Worm (Caenorhabditis elegans) whole organism, L2 larva: Measurements from ENCODE around the gene F35A5.8.

Experiments
- C34F6.9 ChIP-seq: fragments of 150-350 bp; optimal IDR thresholded peaks from 2 replicates; lab custom pipeline; 2014; ENCODE audit warnings: missing biosample characterization, missing genetic modification characterization
- F13H6.1 ChIP-seq: sonication (generic microtip); optimal IDR thresholded peaks from 2 replicates; lab custom pipeline; 2016; ENCODE audit warnings: missing genetic modification characterization, missing compliant biosample characterization
- ZK546.5 ChIP-seq: sonication (generic microtip); optimal IDR thresholded peaks from 2 replicates; lab custom pipeline; 2017; ENCODE audit warnings: missing biosample characterization, missing genetic modification characterization
- ceh-16 ChIP-seq: fragments of 150-350 bp; optimal IDR thresholded peaks from 2 replicates; lab custom pipeline; 2014; ENCODE audit warnings: missing biosample characterization, missing genetic modification characterization
- ceh-82 ChIP-seq: fragments of 150-350 bp; optimal IDR thresholded peaks from 2 replicates; lab custom pipeline; 2014; ENCODE audit warnings: missing biosample characterization, missing genetic modification characterization
- dmd-4 ChIP-seq: sonication (generic microtip); optimal IDR thresholded peaks from 2 replicates; lab custom pipeline; 2017; ENCODE audit warnings: missing biosample characterization, missing genetic modification characterization
- egl-27 ChIP-seq: sonication (generic microtip); optimal IDR thresholded peaks from 3 replicates; lab custom pipeline; 2017; ENCODE audit warnings: missing biosample characterization, missing genetic modification reagents, missing genetic modification characterization
- elt-1 ChIP-seq: fragments of 150-350 bp; optimal IDR thresholded peaks from 2 replicates; lab custom pipeline; 2014; ENCODE audit warnings: missing biosample characterization, missing genetic modification characterization
- elt-3 ChIP-seq: sonication (generic microtip); optimal IDR thresholded peaks from 2 replicates; lab custom pipeline; 2017; ENCODE audit warnings: missing biosample characterization, missing genetic modification characterization
- fos-1 ChIP-seq: fragments of 150-350 bp; optimal IDR thresholded peaks from 2 replicates; lab custom pipeline; 2014; ENCODE audit warnings: missing biosample characterization, missing genetic modification characterization
- lin-11 ChIP-seq: fragments of 150-350 bp; sonication (generic microtip); optimal IDR thresholded peaks from 2 replicates; lab custom pipeline; 2014; ENCODE audit warnings: missing biosample characterization, missing genetic modification characterization, inconsistent platforms, mixed read lengths
- lin-13 ChIP-seq: fragments of 150-350 bp; optimal IDR thresholded peaks from 2 replicates; lab custom pipeline; 2014; ENCODE audit warnings: missing biosample characterization, missing genetic modification reagents, missing genetic modification characterization
- lin-39 ChIP-seq: fragments of 150-350 bp; optimal IDR thresholded peaks from 2 replicates; lab custom pipeline; 2014; ENCODE audit warnings: missing biosample characterization, missing genetic modification reagents, missing genetic modification characterization
- lsy-2 ChIP-seq, 2 experiments: fragments of 150-350 bp in 1 of 2; sonication (generic microtip) in 1 of 2; optimal IDR thresholded peaks; 2 replicates each; lab custom pipeline; 2014 to 2017; ENCODE audit warnings: missing biosample characterization in 2 of 2, missing genetic modification characterization in 2 of 2
- mab-5 ChIP-seq: fragments of 150-350 bp; optimal IDR thresholded peaks from 2 replicates; lab custom pipeline; 2014; ENCODE audit warnings: missing biosample characterization, missing genetic modification characterization
- mbf-1 ChIP-seq: sonication (generic microtip); optimal IDR thresholded peaks from 2 replicates; lab custom pipeline; 2017; ENCODE audit warnings: missing biosample characterization, missing genetic modification characterization
- nhr-10 ChIP-seq: sonication (generic microtip); optimal IDR thresholded peaks from 2 replicates; lab custom pipeline; 2017; ENCODE audit warnings: missing biosample characterization, missing genetic modification characterization
- nhr-129 ChIP-seq: fragments of 150-350 bp; optimal IDR thresholded peaks from 2 replicates; lab custom pipeline; 2014; ENCODE audit warnings: missing biosample characterization, missing genetic modification characterization
- nhr-21 ChIP-seq: fragments of 150-350 bp; optimal IDR thresholded peaks from 2 replicates; lab custom pipeline; 2014; ENCODE audit warnings: missing biosample characterization, missing genetic modification characterization
- nhr-23 ChIP-seq: fragments of 150-350 bp; optimal IDR thresholded peaks from 2 replicates; lab custom pipeline; 2014; ENCODE audit warnings: missing biosample characterization, missing genetic modification reagents, missing genetic modification characterization
- nhr-237 ChIP-seq: fragments of 150-350 bp; optimal IDR thresholded peaks from 2 replicates; lab custom pipeline; 2014; ENCODE audit warnings: missing biosample characterization, missing genetic modification characterization
- nhr-77 ChIP-seq: fragments of 150-350 bp; optimal IDR thresholded peaks from 2 replicates; lab custom pipeline; 2014; ENCODE audit warnings: missing biosample characterization, missing genetic modification characterization
- peb-1 ChIP-seq: fragments of 150-350 bp; optimal IDR thresholded peaks from 2 replicates; lab custom pipeline; 2014; ENCODE audit warnings: missing biosample characterization, missing genetic modification characterization
- sma-3 ChIP-seq: sonication (generic microtip); optimal IDR thresholded peaks from 2 replicates; lab custom pipeline; 2016; ENCODE audit warnings: missing genetic modification reagents, missing genetic modification characterization, missing compliant biosample characterization
- unc-39 ChIP-seq: fragments of 150-350 bp; optimal IDR thresholded peaks from 2 replicates; lab custom pipeline; 2014; ENCODE audit warnings: missing biosample characterization, missing genetic modification characterization
- unc-55 ChIP-seq: fragments of 150-350 bp; sonication (generic microtip); optimal IDR thresholded peaks from 3 replicates; lab custom pipeline; 2014; ENCODE audit warnings: missing biosample characterization, missing genetic modification reagents, missing genetic modification characterization
- unc-62 ChIP-seq: fragments of 150-350 bp; optimal IDR thresholded peaks from 2 replicates; lab custom pipeline; 2014; ENCODE audit warnings: missing biosample characterization, missing genetic modification reagents, missing genetic modification characterization
- ztf-1 ChIP-seq: fragments of 200-800 bp; sonication (Bioruptor generic); conservative IDR thresholded peaks from 2 replicates; pipeline ENCODE4 v1.3.6; 2022; ENCODE audit warnings: missing genetic modification characterization, missing compliant biosample characterization
- ztf-11 ChIP-seq: sonication (generic microtip); optimal IDR thresholded peaks from 2 replicates; lab custom pipeline; 2017; ENCODE audit warnings: missing biosample characterization, missing genetic modification characterization

F35A5.8 gene

ce11 chrX:3802743-3803142, 521 bp downstream of the F35A5.8 start:
- TF ChIP-seq nhr-129 (tag; lab: Kevin White, UChicago) = peak; percentile 7
- peak; percentile 31 for TF ChIP-seq unc-55 (GFP tag; lab: Kevin White, UChicago)
- TF ChIP-seq ceh-16 = no peak
- TF ChIP-seq mab-5 (tag; lab: Kevin White, UChicago) = peak; percentile 19
- peak; percentile 25 for TF ChIP-seq C34F6.9 (tag; lab: Kevin White, UChicago)
- TF ChIP-seq nhr-10 (tag; lab: Kevin White, UChicago) = no peak
- TF ChIP-seq, all 48 proteins: peak for 4

DNA sequence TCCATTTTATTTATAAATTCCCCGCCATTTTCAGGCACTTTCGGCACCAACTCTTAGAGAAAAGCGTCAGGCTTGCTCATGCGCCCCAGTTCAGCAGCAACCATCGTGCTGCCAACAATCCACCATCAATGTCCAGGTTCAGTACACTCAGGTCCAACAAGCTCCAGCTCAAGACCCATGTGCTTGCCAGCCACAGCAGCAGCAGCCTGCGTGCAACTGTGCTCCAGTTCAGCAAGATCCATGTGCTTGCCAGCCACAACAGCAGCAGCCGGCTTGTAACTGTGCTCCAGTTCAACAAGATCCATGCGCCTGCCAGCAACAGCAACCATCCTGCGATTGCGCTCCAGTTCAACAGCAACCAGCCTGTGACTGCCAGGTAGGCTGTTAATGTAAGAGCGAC, 5.0 kb downstream of the F35A5.8 start:
- TF ChIP-seq ztf-1 (no peak), peb-1 (tag; lab: Kevin White, UChicago) (no peak), dmd-4 (tag; lab: Kevin White, UChicago) (no peak), mab-5 (tag; lab: Kevin White, UChicago) (no peak), lsy-2 (tag; optimal IDR thresholded peaks at IDR 0.05; lab: Kevin White, UChicago) (no peak), nhr-77 (tag; lab: Kevin White, UChicago) (no peak), ZK546.5 (tag; lab: Kevin White, UChicago) (no peak), unc-39 (tag; lab: Kevin White, UChicago) (no peak), nhr-23 (tag; lab: Kevin White, UChicago) (no peak), unc-62 (GFP tag; lab: Kevin White, UChicago) (no peak)

DNA sequence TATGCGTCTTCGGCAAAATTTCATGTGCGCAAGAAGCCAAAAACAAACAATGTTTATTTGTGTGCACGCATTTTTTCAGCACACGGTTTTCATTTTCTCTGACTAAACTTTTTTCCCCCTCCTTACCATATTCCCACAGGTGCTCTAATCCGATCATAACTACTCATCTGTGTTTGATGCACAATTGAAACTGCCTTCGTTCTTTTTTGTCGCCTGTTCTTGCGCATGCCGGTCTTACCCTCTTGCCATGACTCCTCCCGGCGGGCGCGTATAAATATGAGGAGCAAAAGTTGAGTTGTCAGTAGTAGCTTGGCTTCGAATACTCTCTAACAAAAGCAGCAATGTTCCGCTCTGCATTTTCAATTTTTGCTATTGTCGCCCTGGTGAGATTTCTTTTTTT, 5.4 kb downstream of the F35A5.8 start, which contains the start of gene abu-10:
Gene abu-10 (plus strand): TSS at position 301 of the 400 bp plus-strand sequence.
- TF ChIP-seq nhr-10 (tag; lab: Kevin White, UChicago) = no peak
- TF ChIP-seq mab-5 (tag; lab: Kevin White, UChicago) = no peak
- TF ChIP-seq lin-11 (tag; lab: Kevin White, UChicago) = no peak
- no peak for TF ChIP-seq unc-39 (tag; lab: Kevin White, UChicago)
- no peak for TF ChIP-seq ZK546.5 (tag; lab: Kevin White, UChicago)

ce11 chrX:3795642-3796041, 7.6 kb downstream of the F35A5.8 start, which contains the start of gene F35A5.5:
F35A5.5 (minus strand) TSS chrX:3795742.
- TF ChIP-seq unc-55 (GFP tag; lab: Kevin White, UChicago) (no peak), ceh-16 (no peak)

DNA sequence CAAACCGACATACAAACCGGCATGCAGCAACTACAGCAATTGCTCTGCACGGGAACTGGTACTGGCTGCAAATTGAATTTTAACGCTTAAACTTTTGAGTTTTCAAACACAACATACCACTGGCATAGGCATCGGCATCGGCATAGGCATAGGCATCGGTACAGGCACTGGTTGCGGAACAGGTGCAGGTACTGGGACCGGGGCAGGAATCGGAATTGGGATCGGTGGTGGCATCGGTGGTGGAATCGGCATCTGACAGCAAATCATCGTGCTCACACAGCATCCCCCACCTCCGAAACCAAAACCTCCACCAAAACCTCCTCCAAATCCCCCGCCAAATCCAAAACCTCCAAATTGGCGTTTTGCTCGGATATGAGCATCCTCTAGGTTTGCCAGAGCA, 9.1 kb downstream of the F35A5.8 start:
- TF ChIP-seq sma-3 (no peak), ceh-82 (tag; lab: Kevin White, UChicago) (no peak), lin-39 (tag; lab: Kevin White, UChicago) (no peak), nhr-23 (tag; lab: Kevin White, UChicago) (no peak), F13H6.1 (tag; lab: Kevin White, UChicago) (no peak), fos-1 (tag; lab: Kevin White, UChicago) (no peak), lin-13 (no peak), elt-1 (tag; lab: Kevin White, UChicago) (no peak), unc-39 (tag; lab: Kevin White, UChicago) (no peak), egl-27 (tag; lab: Kevin White, UChicago) (no peak)

- TF ChIP-seq ztf-11 (tag; lab: Kevin White, UChicago) = no peak
- TF ChIP-seq fos-1 (tag; lab: Kevin White, UChicago) = peak; percentile 14
- peak; percentile 37 for TF ChIP-seq sma-3
Observed at ce11 chrX:3793389-3793788, 9.9 kb downstream of the F35A5.8 start.

- TF ChIP-seq nhr-237 (tag; lab: Kevin White, UChicago) (no peak), mbf-1 (tag; lab: Kevin White, UChicago) (no peak), dmd-4 (tag; lab: Kevin White, UChicago) (no peak), egl-27 (tag; lab: Kevin White, UChicago) (no peak)
- TF ChIP-seq, all 48 proteins: peak for 0
Observed at ce11 chrX:3792715-3793114, 10.5 kb downstream of the F35A5.8 start, which contains the start of gene idpp-5. idpp-5 (minus strand) TSS chrX:3792815.

ce11 chrX:3791098-3791497, 12.2 kb downstream of the F35A5.8 start:
- no peak for TF ChIP-seq lin-13
- no peak for TF ChIP-seq elt-3 (tag; lab: Kevin White, UChicago)
- TF ChIP-seq nhr-21 = no peak
- no peak for TF ChIP-seq unc-55 (GFP tag; lab: Kevin White, UChicago)
- no peak for TF ChIP-seq egl-27 (tag; lab: Kevin White, UChicago)
- TF ChIP-seq F13H6.1 (tag; lab: Kevin White, UChicago) = no peak
- no peak for TF ChIP-seq nhr-10 (tag; lab: Kevin White, UChicago)
- no peak for TF ChIP-seq fos-1 (tag; lab: Kevin White, UChicago)
- no peak for TF ChIP-seq unc-39 (tag; lab: Kevin White, UChicago)
